Fruit fly (Drosophila melanogaster): ENCODE results near the gene CG34057.

Gene CG34057

DNA sequence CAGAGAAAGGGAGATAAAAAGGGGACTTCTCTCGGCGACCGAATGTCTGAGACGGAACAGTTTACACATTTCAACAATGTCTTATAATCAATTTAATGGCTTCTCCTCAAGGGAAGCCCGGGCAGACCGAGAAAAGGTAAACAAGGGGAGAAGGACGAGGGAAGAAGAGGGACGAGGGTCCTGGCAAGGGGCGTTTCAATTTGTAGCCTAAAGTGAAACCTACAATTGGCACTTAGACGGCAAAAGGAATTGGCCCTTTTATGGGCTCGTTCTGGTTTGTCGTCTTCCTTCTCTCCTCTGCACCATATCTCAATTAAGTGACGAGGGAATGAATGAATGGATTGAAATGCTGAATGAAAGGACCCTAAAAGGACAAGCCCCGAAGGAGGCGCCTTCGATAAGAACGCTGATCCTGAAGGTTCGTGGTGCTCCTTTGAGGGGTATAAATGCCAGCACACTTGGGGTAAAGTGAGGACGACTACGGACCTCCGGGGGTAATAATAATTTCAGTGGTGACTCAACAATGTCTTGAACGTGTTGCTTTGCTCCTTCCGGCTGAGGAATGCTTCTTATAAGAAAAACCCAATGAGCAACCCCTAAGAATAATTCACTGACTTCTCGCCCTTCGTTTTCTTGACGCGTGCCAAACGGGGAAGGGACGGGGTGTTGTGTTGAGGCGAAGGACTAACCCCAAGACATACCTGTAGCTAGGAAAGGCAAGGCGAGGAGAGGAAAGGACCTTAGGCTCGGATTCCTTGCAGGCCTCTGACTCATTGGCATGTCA is 3.5 kb downstream of the CG34057 start:
- TF ChIP-seq psq (optimal IDR thresholded peaks at IDR 0.05) (no peak), Myc (optimal IDR thresholded peaks at IDR 0.05) (no peak), insv (optimal IDR thresholded peaks at IDR 0.05) (no peak), Sin3A (optimal IDR thresholded peaks at IDR 0.05) (no peak), ttk (optimal IDR thresholded peaks at IDR 0.05) (no peak), h (optimal IDR thresholded peaks at IDR 0.05) (no peak)

DNA sequence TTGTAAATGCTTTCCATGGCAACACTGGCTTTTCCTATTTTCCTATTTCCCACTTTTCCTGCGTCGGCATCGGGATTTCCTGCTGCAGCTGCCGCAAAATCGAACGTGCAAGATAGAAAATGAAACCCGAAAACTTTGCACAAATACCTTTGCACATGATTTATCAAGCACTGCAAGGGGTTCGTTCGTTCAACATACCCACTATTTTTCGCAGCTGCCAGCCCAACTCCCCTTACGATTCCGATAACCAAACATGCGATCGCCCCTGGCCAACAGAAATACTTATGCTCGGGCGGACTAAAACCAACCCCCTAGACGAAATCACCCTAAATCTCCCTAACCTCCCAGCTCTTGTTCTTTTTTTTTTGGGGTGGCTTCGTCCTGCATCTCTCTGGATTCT is 4.3 kb downstream of the CG34057 start:
- TF ChIP-seq insv (optimal IDR thresholded peaks at IDR 0.05) (no peak), h (optimal IDR thresholded peaks at IDR 0.05) (no peak), psq (optimal IDR thresholded peaks at IDR 0.05) (no peak), ttk (optimal IDR thresholded peaks at IDR 0.05) (no peak), Sin3A (optimal IDR thresholded peaks at IDR 0.05) (no peak), Myc (optimal IDR thresholded peaks at IDR 0.05) (no peak)

dm6 chr3L:902598-902997 is 5.4 kb downstream of the CG34057 start, which contains the start of gene mat:
TSS of gene mat (plus strand) at chr3L:902898.
- TF ChIP-seq psq (optimal IDR thresholded peaks at IDR 0.05) (no peak), ttk (optimal IDR thresholded peaks at IDR 0.05) (no peak), Myc (optimal IDR thresholded peaks at IDR 0.05) (no peak), insv (optimal IDR thresholded peaks at IDR 0.05) (no peak), h (optimal IDR thresholded peaks at IDR 0.05) (no peak), Sin3A (optimal IDR thresholded peaks at IDR 0.05) (no peak)

dm6 chr3L:903900-904299 is 6.7 kb downstream of the CG34057 start:
- TF ChIP-seq insv (optimal IDR thresholded peaks at IDR 0.05) (no peak), ttk (optimal IDR thresholded peaks at IDR 0.05) (no peak), h (optimal IDR thresholded peaks at IDR 0.05) (no peak), Sin3A (optimal IDR thresholded peaks at IDR 0.05) (no peak), Myc (optimal IDR thresholded peaks at IDR 0.05) (no peak), psq (optimal IDR thresholded peaks at IDR 0.05) (no peak)

dm6 chr3L:904364-904763 is 7.2 kb downstream of the CG34057 start:
- TF ChIP-seq ttk (optimal IDR thresholded peaks at IDR 0.05) (no peak), Myc (optimal IDR thresholded peaks at IDR 0.05) (no peak), psq (optimal IDR thresholded peaks at IDR 0.05) (no peak), h (optimal IDR thresholded peaks at IDR 0.05) (no peak), Sin3A (optimal IDR thresholded peaks at IDR 0.05) (no peak)

DNA sequence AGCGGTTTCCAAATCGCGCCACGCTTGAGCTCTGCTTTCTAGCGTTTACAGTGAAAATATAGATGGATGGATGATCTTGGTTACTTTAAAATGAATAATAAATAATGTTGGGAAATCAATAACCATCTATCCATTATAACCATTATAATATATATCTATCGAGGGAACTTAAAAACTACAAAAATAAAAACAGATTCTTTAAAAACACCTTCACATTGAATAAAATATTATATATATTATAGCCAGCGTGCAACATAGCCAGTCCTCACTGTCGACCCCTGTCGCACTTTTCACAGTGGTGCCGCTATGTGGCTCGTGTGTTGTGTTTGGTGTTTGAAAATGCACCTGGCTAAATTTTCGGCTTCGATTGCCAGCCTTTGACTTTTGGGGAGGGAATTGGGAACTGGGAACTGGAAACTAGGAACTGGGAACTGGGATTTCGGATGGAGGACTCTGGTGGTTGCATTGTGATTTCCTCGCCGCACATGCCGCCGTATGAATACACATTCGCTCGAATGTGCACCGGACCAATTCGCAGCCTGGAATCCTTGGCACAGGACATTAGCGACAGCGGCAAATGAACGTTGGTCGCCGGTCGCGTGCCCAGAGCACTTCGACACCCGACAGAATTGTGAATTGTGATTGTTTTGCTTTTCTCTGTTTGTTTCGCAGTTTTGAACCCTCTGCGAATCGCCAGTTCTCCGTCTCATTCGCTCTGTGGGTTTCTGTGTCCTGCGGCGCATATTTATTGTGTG is 8.0 kb downstream of the CG34057 start:
- TF ChIP-seq insv (optimal IDR thresholded peaks at IDR 0.05): no peak
- no peak for TF ChIP-seq Sin3A (optimal IDR thresholded peaks at IDR 0.05)
- no peak for TF ChIP-seq h (optimal IDR thresholded peaks at IDR 0.05)
- TF ChIP-seq ttk (optimal IDR thresholded peaks at IDR 0.05): no peak
- no peak for TF ChIP-seq psq (optimal IDR thresholded peaks at IDR 0.05)
- no peak for TF ChIP-seq Myc (optimal IDR thresholded peaks at IDR 0.05)

DNA sequence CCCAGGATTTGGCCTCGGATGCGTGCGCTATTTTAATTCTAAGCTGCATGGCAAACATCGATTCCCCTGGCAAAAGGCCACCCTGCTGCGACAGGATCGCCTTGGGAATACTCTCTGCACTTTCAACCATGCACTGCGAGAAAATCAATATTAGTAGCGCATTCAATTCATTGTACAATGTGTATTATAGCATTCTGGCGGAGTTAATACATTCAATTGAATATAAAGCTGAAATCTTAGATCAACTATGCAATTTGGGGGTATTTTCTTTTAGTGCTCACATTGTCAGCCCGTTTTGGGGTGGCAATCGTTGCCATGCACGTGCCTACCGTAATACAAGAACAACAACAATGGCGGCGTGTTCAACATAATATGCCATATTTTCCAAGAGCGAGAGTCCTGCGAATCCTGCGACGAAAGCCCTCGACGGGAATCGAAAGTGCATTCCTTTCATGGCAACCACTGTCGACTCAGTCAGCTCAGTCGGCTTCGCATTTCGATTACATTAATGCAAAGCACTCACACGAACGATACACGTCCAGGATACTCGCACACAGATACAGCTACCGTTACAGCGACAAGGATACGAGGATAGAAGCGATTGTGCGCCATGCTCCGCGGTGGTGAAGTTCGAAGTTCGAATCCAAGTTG is 10.6 kb downstream of the CG34057 start:
- TF ChIP-seq Myc (optimal IDR thresholded peaks at IDR 0.05): no peak
- no peak for TF ChIP-seq ttk (optimal IDR thresholded peaks at IDR 0.05)
- TF ChIP-seq insv (optimal IDR thresholded peaks at IDR 0.05): no peak
- TF ChIP-seq h (optimal IDR thresholded peaks at IDR 0.05): no peak
- no peak for TF ChIP-seq psq (optimal IDR thresholded peaks at IDR 0.05)
- TF ChIP-seq Sin3A (optimal IDR thresholded peaks at IDR 0.05): no peak

dm6 chr3L:908508-909162 is 11.5 kb downstream of the CG34057 start, which contains the start of gene nerfin-1:
TSS of gene nerfin-1 (plus strand) at chr3L:909112.
- TF ChIP-seq insv (optimal IDR thresholded peaks at IDR 0.05) (no peak), ttk (optimal IDR thresholded peaks at IDR 0.05) (no peak), h (optimal IDR thresholded peaks at IDR 0.05) (no peak), Sin3A (optimal IDR thresholded peaks at IDR 0.05) (no peak), Myc (optimal IDR thresholded peaks at IDR 0.05) (no peak), psq (optimal IDR thresholded peaks at IDR 0.05) (no peak)

dm6 chr3L:912406-913369 is 15.5 kb downstream of the CG34057 start:
- TF ChIP-seq psq (optimal IDR thresholded peaks at IDR 0.05): no peak
- TF ChIP-seq h (optimal IDR thresholded peaks at IDR 0.05): no peak
- no peak for TF ChIP-seq insv (optimal IDR thresholded peaks at IDR 0.05)
- TF ChIP-seq Myc (optimal IDR thresholded peaks at IDR 0.05): no peak
- no peak for TF ChIP-seq ttk (optimal IDR thresholded peaks at IDR 0.05)
- no peak for TF ChIP-seq Sin3A (optimal IDR thresholded peaks at IDR 0.05)

- no peak for TF ChIP-seq Myc (optimal IDR thresholded peaks at IDR 0.05)
- TF ChIP-seq psq (optimal IDR thresholded peaks at IDR 0.05): no peak
- no peak for TF ChIP-seq ttk (optimal IDR thresholded peaks at IDR 0.05)
- TF ChIP-seq insv (optimal IDR thresholded peaks at IDR 0.05): no peak
- TF ChIP-seq h (optimal IDR thresholded peaks at IDR 0.05): no peak
- TF ChIP-seq Sin3A (optimal IDR thresholded peaks at IDR 0.05): no peak
Observed at dm6 chr3L:913682-914081, 16.5 kb downstream of the CG34057 start, which contains the start of gene Glut1. TSS of gene Glut1 (plus strand) at chr3L:914074.

Data from Kc167 (cell line).